Worm (Caenorhabditis elegans) whole organism, L1 larva: ENCODE measurements around the gene F44G4.6.

Experiments
- C04F5.9 ChIP-seq: sonication (generic microtip); optimal IDR thresholded peaks from 2 replicates; lab custom pipeline; 2016; ENCODE audit warnings: missing genetic modification characterization, missing compliant biosample characterization
- aha-1 ChIP-seq: fragments of 150-350 bp; optimal IDR thresholded peaks from 2 replicates; lab custom pipeline; 2014; ENCODE audit warnings: missing biosample characterization, missing genetic modification characterization
- elt-2 ChIP-seq: sonication (generic microtip); optimal IDR thresholded peaks from 2 replicates; lab custom pipeline; 2016; ENCODE audit warnings: missing genetic modification characterization, mild to moderate bottlenecking, inconsistent platforms, missing compliant biosample characterization, missing genetic modification reagents
- fkh-10 ChIP-seq: sonication (generic microtip); optimal IDR thresholded peaks from 2 replicates; lab custom pipeline; 2017; ENCODE audit warnings: missing biosample characterization, missing genetic modification reagents, missing genetic modification characterization
- mef-2 ChIP-seq: fragments of 150-350 bp; optimal IDR thresholded peaks from 2 replicates; lab custom pipeline; 2014; ENCODE audit warnings: missing biosample characterization, missing genetic modification characterization
- nhr-11 ChIP-seq: fragments of 150-350 bp; optimal IDR thresholded peaks from 2 replicates; lab custom pipeline; 2014; ENCODE audit warnings: missing biosample characterization, missing genetic modification characterization
- nhr-12 ChIP-seq: sonication (generic microtip); optimal IDR thresholded peaks from 2 replicates; lab custom pipeline; 2017; ENCODE audit warnings: missing biosample characterization, missing genetic modification characterization
- nhr-237 ChIP-seq: fragments of 150-350 bp; optimal IDR thresholded peaks from 2 replicates; lab custom pipeline; 2014; ENCODE audit warnings: missing biosample characterization, missing genetic modification characterization
- nhr-90 ChIP-seq: sonication (generic microtip); optimal IDR thresholded peaks from 2 replicates; lab custom pipeline; 2016; ENCODE audit warnings: mild to moderate bottlenecking, missing genetic modification characterization, missing compliant biosample characterization; ENCODE audit not compliant: poor library complexity
- unc-30 ChIP-seq: sonication (generic microtip); optimal IDR thresholded peaks from 2 replicates; lab custom pipeline; 2017; ENCODE audit warnings: missing biosample characterization, missing genetic modification characterization
- unc-62 ChIP-seq: fragments of 150-350 bp; optimal IDR thresholded peaks from 2 replicates; lab custom pipeline; 2014; ENCODE audit warnings: missing biosample characterization, missing genetic modification reagents, missing genetic modification characterization
- zip-4 ChIP-seq: fragments of 200-800 bp; sonication (Bioruptor generic); optimal IDR thresholded peaks from 2 replicates; lab custom pipeline; 2018; ENCODE audit warnings: mild to moderate bottlenecking, missing genetic modification characterization, moderate library complexity, missing compliant biosample characterization
- ztf-11 ChIP-seq, 2 experiments: sonication (generic microtip); optimal IDR thresholded peaks; 2 replicates each; lab custom pipeline; 2016 to 2017; ENCODE audit warnings: missing genetic modification characterization in 2 of 2, missing biosample characterization in 1 of 2, missing compliant biosample characterization in 1 of 2

- no peak for TF ChIP-seq elt-2 (tag; lab: Kevin White, UChicago)
- TF ChIP-seq nhr-11 (tag; lab: Kevin White, UChicago), result no peak
- TF ChIP-seq mef-2, result no peak
- no peak for TF ChIP-seq ztf-11 (tag; optimal IDR thresholded peaks at IDR 0.05; lab: Kevin White, UChicago)
- no peak for TF ChIP-seq nhr-237 (tag; lab: Kevin White, UChicago)
- TF ChIP-seq unc-30 (tag; lab: Kevin White, UChicago), result no peak
- no peak for TF ChIP-seq C04F5.9 (tag; lab: Kevin White, UChicago)
- no peak for TF ChIP-seq zip-4 (GFP tag; lab: Kevin White, UChicago)
- no peak for TF ChIP-seq unc-62 (GFP tag; lab: Kevin White, UChicago)
- no peak for TF ChIP-seq nhr-12 (tag; lab: Kevin White, UChicago)
- no peak for TF ChIP-seq nhr-90 (tag; lab: Kevin White, UChicago)
- TF ChIP-seq aha-1 (tag; lab: Kevin White, UChicago), result no peak
- no peak for TF ChIP-seq fkh-10 (GFP tag; lab: Kevin White, UChicago)
These were observed 11.7 kb upstream of the F44G4.6 start for ce11 chrII:9013341-9013740.
